Fruit fly (Drosophila melanogaster) whole organism, embryonic: Measurements from ENCODE around the gene sima.
A peak's percentile ranks its signal among the peaks of the same experiment; 100 is the strongest.

Experiments used
- Atf6 ChIP-seq: fragments of 200-800 bp; sonication (Bioruptor generic); IDR thresholded peaks from 2 replicates; pipeline ENCODE4 v1.3.6; 2022; ENCODE audit warnings: missing biosample characterization, missing genetic modification characterization
- C15 ChIP-seq: fragments of 200-800 bp; sonication (Bioruptor generic); IDR thresholded peaks from 3 replicates; pipeline ENCODE4 v1.3.6; 2022; ENCODE audit warnings: missing biosample characterization, missing genetic modification characterization
- CG10366 ChIP-seq: fragments of 200-800 bp; sonication (Bioruptor generic); IDR thresholded peaks from 2 replicates; pipeline ENCODE4 v1.3.6; 2022; ENCODE audit warnings: missing biosample characterization, missing genetic modification characterization
- CG12155 ChIP-seq: fragments of 200-800 bp; sonication (Bioruptor generic); optimal IDR thresholded peaks from 3 replicates; lab custom pipeline; 2016; ENCODE audit warnings: missing biosample characterization, missing genetic modification characterization
- CG14965 ChIP-seq: fragments of 200-800 bp; sonication (Bioruptor generic); optimal IDR thresholded peaks from 2 replicates; lab custom pipeline; 2016; ENCODE audit warnings: missing biosample characterization, missing genetic modification characterization, borderline replicate concordance
- CG15696 ChIP-seq: fragments of 200-800 bp; sonication (Bioruptor generic); optimal IDR thresholded peaks from 2 replicates; lab custom pipeline; 2019; ENCODE audit warnings: missing biosample characterization, mild to moderate bottlenecking, missing genetic modification characterization, moderate library complexity
- CG1647 ChIP-seq: fragments of 200-800 bp; sonication (Bioruptor generic); optimal IDR thresholded peaks from 3 replicates; lab custom pipeline; 2016; ENCODE audit warnings: missing biosample characterization, missing genetic modification characterization
- CG1792 ChIP-seq: fragments of 200-800 bp; sonication (Bioruptor generic); optimal IDR thresholded peaks from 2 replicates; lab custom pipeline; 2016; ENCODE audit warnings: missing biosample characterization, missing genetic modification characterization
- CG18011 ChIP-seq: fragments of 200-800 bp; sonication (Bioruptor generic); optimal IDR thresholded peaks from 2 replicates; lab custom pipeline; 2017; ENCODE audit warnings: missing biosample characterization, missing genetic modification characterization, mild to moderate bottlenecking, moderate library complexity, missing genotype
- CG3065 ChIP-seq: fragments of 200-800 bp; sonication (Bioruptor generic); optimal IDR thresholded peaks from 2 replicates; lab custom pipeline; 2016; ENCODE audit warnings: missing biosample characterization, missing genetic modification characterization
- CG31365 ChIP-seq: fragments of 200-800 bp; sonication (Bioruptor generic); optimal IDR thresholded peaks from 2 replicates; lab custom pipeline; 2018; ENCODE audit warnings: missing biosample characterization, mild to moderate bottlenecking, missing genetic modification characterization
- CG5180 ChIP-seq: fragments of 200-800 bp; sonication (Bioruptor generic); optimal IDR thresholded peaks from 3 replicates; lab custom pipeline; 2017; ENCODE audit warnings: missing biosample characterization, missing genetic modification characterization, mild to moderate bottlenecking, moderate library complexity, missing genetic modification reagents
- CG6272 ChIP-seq: fragments of 200-800 bp; sonication (Bioruptor generic); IDR thresholded peaks from 2 replicates; pipeline ENCODE4 v1.3.6; 2022; ENCODE audit warnings: missing biosample characterization, missing genetic modification characterization
- CG9727 ChIP-seq: fragments of 200-800 bp; sonication (Bioruptor generic); optimal IDR thresholded peaks from 3 replicates; lab custom pipeline; 2017; ENCODE audit warnings: missing biosample characterization, mild to moderate bottlenecking, missing genetic modification characterization
- CoRest ChIP-seq: fragments of 200-800 bp; sonication (Bioruptor generic); optimal IDR thresholded peaks from 3 replicates; lab custom pipeline; 2018; ENCODE audit warnings: missing biosample characterization, mild to moderate bottlenecking, missing genetic modification characterization, moderate library complexity
- D19A ChIP-seq: fragments of 200-800 bp; optimal IDR thresholded peaks from 3 replicates; lab custom pipeline; 2019; ENCODE audit warnings: missing biosample characterization, mild to moderate bottlenecking, missing genetic modification characterization, moderate library complexity
- Doc2 ChIP-seq: fragments of 200-800 bp; sonication (Bioruptor generic); IDR thresholded peaks from 2 replicates; pipeline ENCODE4 v1.3.6; 2022; ENCODE audit warnings: missing biosample characterization, missing genetic modification characterization
- Doc3 ChIP-seq: fragments of 200-800 bp; sonication (Bioruptor generic); IDR thresholded peaks from 3 replicates; pipeline ENCODE4 v1.3.6; 2022; ENCODE audit warnings: missing biosample characterization, missing genetic modification characterization; ENCODE audit not compliant: partially characterized antibody
- Dp ChIP-seq: fragments of 200-800 bp; sonication (Bioruptor generic); optimal IDR thresholded peaks from 2 replicates; lab custom pipeline; 2018; ENCODE audit warnings: missing biosample characterization, mild to moderate bottlenecking, missing genetic modification characterization, moderate library complexity
- Dref ChIP-seq: fragments of 200-800 bp; sonication (Bioruptor generic); IDR thresholded peaks from 2 replicates; pipeline ENCODE4 v1.3.6; 2022; ENCODE audit warnings: missing biosample characterization, missing genetic modification characterization
- Drgx ChIP-seq: fragments of 200-800 bp; sonication (Bioruptor generic); IDR thresholded peaks from 2 replicates; pipeline ENCODE4 v1.3.6; 2022; ENCODE audit warnings: missing biosample characterization, missing genetic modification characterization
- Elba2 ChIP-seq: fragments of 200-800 bp; sonication (Bioruptor generic); optimal IDR thresholded peaks from 3 replicates; lab custom pipeline; 2016; ENCODE audit warnings: missing biosample characterization, missing genetic modification characterization
- Gsc ChIP-seq: fragments of 200-800 bp; sonication (Bioruptor generic); IDR thresholded peaks from 2 replicates; pipeline ENCODE4 v1.3.6; 2022; ENCODE audit warnings: missing biosample characterization, missing genetic modification characterization
- Hand ChIP-seq: fragments of 200-800 bp; sonication (Bioruptor generic); optimal IDR thresholded peaks from 2 replicates; lab custom pipeline; 2017; ENCODE audit warnings: mild to moderate bottlenecking, missing biosample characterization, missing genetic modification reagents, missing genetic modification characterization
- Hr39 ChIP-seq: fragments of >200 bp; optimal IDR thresholded peaks from 2 replicates; lab custom pipeline; 2017
- Meics ChIP-seq: fragments of 200-800 bp; sonication (Bioruptor generic); optimal IDR thresholded peaks from 2 replicates; lab custom pipeline; 2017; ENCODE audit warnings: missing biosample characterization, mild to moderate bottlenecking, missing genetic modification characterization
- Ravus ChIP-seq: fragments of 200-800 bp; sonication (Bioruptor generic); IDR thresholded peaks from 2 replicates; pipeline ENCODE4 v1.3.6; 2022; ENCODE audit warnings: missing biosample characterization, missing genetic modification characterization
- Sox102F ChIP-seq: fragments of 200-800 bp; sonication (Bioruptor generic); optimal IDR thresholded peaks from 2 replicates; lab custom pipeline; 2018; ENCODE audit warnings: missing biosample characterization, mild to moderate bottlenecking, missing genetic modification characterization, moderate library complexity
- ab ChIP-seq: fragments of 200-800 bp; sonication (Bioruptor generic); optimal IDR thresholded peaks from 2 replicates; lab custom pipeline; 2016; ENCODE audit warnings: missing biosample characterization, missing genetic modification characterization
- ac ChIP-seq: fragments of 200-800 bp; sonication (Bioruptor generic); optimal IDR thresholded peaks from 3 replicates; lab custom pipeline; 2017; ENCODE audit warnings: missing biosample characterization, mild to moderate bottlenecking, missing genetic modification characterization
- ara ChIP-seq: fragments of 200-800 bp; sonication (Bioruptor generic); IDR thresholded peaks from 2 replicates; pipeline ENCODE4 v1.3.6; 2022; ENCODE audit warnings: missing biosample characterization, missing genetic modification characterization
- bbx ChIP-seq: fragments of 200-800 bp; sonication (Bioruptor generic); IDR thresholded peaks from 2 replicates; pipeline ENCODE4 v1.3.6; 2022; ENCODE audit warnings: missing biosample characterization, missing genetic modification characterization; ENCODE audit not compliant: partially characterized antibody
- cg ChIP-seq: fragments of 200-800 bp; sonication (Bioruptor generic); optimal IDR thresholded peaks from 3 replicates; lab custom pipeline; 2019; ENCODE audit warnings: missing biosample characterization, mild to moderate bottlenecking, missing genetic modification characterization, moderate library complexity
- cwo ChIP-seq: fragments of 200-800 bp; sonication (Bioruptor generic); optimal IDR thresholded peaks from 3 replicates; lab custom pipeline; 2017; ENCODE audit warnings: missing biosample characterization, missing genetic modification characterization, mild to moderate bottlenecking, moderate library complexity, missing genetic modification reagents
- gem ChIP-seq: fragments of 200-800 bp; sonication (Bioruptor generic); optimal IDR thresholded peaks from 2 replicates; lab custom pipeline; 2019; ENCODE audit warnings: missing biosample characterization, mild to moderate bottlenecking, missing genetic modification characterization, moderate library complexity
- h ChIP-seq: fragments of >200 bp; optimal IDR thresholded peaks from 2 replicates; lab custom pipeline; 2017
- hkb ChIP-seq, 2 experiments: fragments of 200-800 bp in 1 of 2; fragments of >200 bp in 1 of 2; sonication (Bioruptor generic) in 1 of 2; IDR thresholded peaks in 1 of 2; optimal IDR thresholded peaks in 1 of 2; 2 replicates each; pipeline versions ENCODE4 v1.3.6 to Lab custom; 2017 to 2022; ENCODE audit warnings: missing biosample characterization in 1 of 2, missing genetic modification characterization in 1 of 2
- inv ChIP-seq: fragments of 200-800 bp; sonication (Bioruptor generic); IDR thresholded peaks from 2 replicates; pipeline ENCODE4 v1.3.6; 2022; ENCODE audit warnings: missing biosample characterization, missing genetic modification characterization; ENCODE audit not compliant: partially characterized antibody
- lov ChIP-seq, 2 experiments: fragments of 200-800 bp in 1 of 2; fragments of >200 bp in 1 of 2; sonication (Bioruptor generic) in 1 of 2; IDR thresholded peaks in 1 of 2; optimal IDR thresholded peaks in 1 of 2; 2 replicates in 1 of 2; 3 replicates in 1 of 2; pipeline versions ENCODE4 v1.3.6 to Lab custom; 2017 to 2022; ENCODE audit warnings: missing biosample characterization in 1 of 2, missing genetic modification characterization in 1 of 2
- maf-S ChIP-seq: fragments of 200-800 bp; sonication (Bioruptor generic); optimal IDR thresholded peaks from 2 replicates; lab custom pipeline; 2016; ENCODE audit warnings: missing biosample characterization, missing genetic modification characterization
- org-1 ChIP-seq: fragments of 200-800 bp; sonication (Bioruptor generic); optimal IDR thresholded peaks from 2 replicates; lab custom pipeline; 2017; ENCODE audit warnings: missing biosample characterization, missing genetic modification characterization
- pb ChIP-seq: fragments of 200-800 bp; sonication (Bioruptor generic); optimal IDR thresholded peaks from 3 replicates; lab custom pipeline; 2016; ENCODE audit warnings: missing biosample characterization, missing genetic modification characterization
- pfk ChIP-seq: fragments of 200-800 bp; sonication (Bioruptor generic); optimal IDR thresholded peaks from 2 replicates; lab custom pipeline; 2018; ENCODE audit warnings: missing biosample characterization, mild to moderate bottlenecking, missing genetic modification characterization, moderate library complexity
- rib ChIP-seq: fragments of 200-800 bp; sonication (Bioruptor generic); IDR thresholded peaks from 2 replicates; pipeline ENCODE4 v1.3.6; 2022; ENCODE audit warnings: missing biosample characterization, missing genetic modification characterization
- shn ChIP-seq: fragments of 200-800 bp; sonication (Bioruptor generic); optimal IDR thresholded peaks from 3 replicates; lab custom pipeline; 2016; ENCODE audit warnings: missing biosample characterization, missing genetic modification characterization
- tio ChIP-seq: fragments of 200-800 bp; sonication (Bioruptor generic); optimal IDR thresholded peaks from 2 replicates; lab custom pipeline; 2017; ENCODE audit warnings: missing biosample characterization, missing genetic modification characterization, inconsistent platforms
- zen2 ChIP-seq: fragments of 200-800 bp; sonication (Bioruptor generic); IDR thresholded peaks from 3 replicates; pipeline ENCODE4 v1.3.6; 2022; ENCODE audit warnings: missing biosample characterization, missing genetic modification characterization; ENCODE audit not compliant: partially characterized antibody

The sima gene

DNA sequence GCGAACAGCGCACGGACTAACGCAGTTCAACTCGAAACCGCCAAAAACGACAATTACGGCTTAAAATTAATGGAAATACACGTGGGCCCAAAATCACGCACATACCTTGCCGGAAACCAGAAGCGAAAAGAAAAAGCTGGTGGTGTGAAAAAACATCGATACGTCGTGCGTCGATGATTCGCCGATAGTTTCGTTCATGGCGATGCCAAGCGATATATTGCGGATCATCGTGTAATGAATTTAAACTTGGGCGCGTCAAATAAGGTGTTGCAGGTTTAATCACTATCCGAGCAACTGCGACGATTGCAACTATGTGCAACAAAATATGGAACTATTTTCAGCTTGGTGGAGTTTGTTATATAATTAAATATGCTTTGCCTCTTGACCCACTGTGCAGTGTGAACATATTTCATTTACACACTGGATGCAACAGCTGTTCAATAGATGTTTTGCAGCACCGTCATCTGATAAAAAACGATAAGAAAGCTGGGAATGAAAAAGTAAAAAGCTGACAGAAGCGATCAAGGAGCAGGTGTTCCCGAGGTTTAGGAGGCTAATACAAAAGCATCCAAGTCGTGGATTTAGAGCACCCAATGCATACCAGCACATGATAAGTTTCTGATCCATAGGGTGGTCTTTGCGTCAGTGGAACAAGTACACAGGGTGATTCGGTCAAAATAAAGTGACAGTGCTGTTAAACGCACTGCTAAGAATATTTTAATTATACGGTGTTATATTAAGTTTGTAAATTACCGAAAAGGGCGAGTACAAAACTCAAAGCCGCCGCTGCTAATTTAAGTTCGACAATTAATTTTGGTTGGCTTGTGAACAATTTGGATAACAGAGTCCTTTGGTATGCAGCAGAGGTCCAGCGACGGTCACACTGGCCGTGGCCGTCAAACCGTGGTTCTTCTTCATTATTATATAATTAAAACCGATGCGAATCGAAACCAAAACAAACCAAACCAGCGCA, 11.8 kb upstream of the sima start, which contains the start of the genes RpL32 and CG7943 (continued):
- TF ChIP-seq Dref (GFP tag; lab: Robert Waterston, UW), result peak; percentile 89
- no peak for TF ChIP-seq Hr39
- peak; percentile 79 for TF ChIP-seq CG14965 (GFP tag; lab: Kevin White, UChicago)
- peak; percentile 97 for TF ChIP-seq Meics
- TF ChIP-seq Atf6, result peak; percentile 96
- TF ChIP-seq zen2, result peak; percentile 100
- TF ChIP-seq CG6272 (GFP tag; lab: Robert Waterston, UW), result peak; percentile 95
- TF ChIP-seq Gsc (GFP tag; lab: Robert Waterston, UW), result peak; percentile 85
- TF ChIP-seq CG31365 (tag; lab: Kevin White, UChicago), result peak; percentile 84
- TF ChIP-seq CG18011, result peak; percentile 77
- TF ChIP-seq Dp (GFP tag; lab: Kevin White, UChicago), result peak; percentile 78
- TF ChIP-seq pfk (GFP tag; lab: Kevin White, UChicago), result peak; percentile 80
- peak; percentile 85 for TF ChIP-seq CoRest (tag; lab: Kevin White, UChicago)
- TF ChIP-seq Drgx, result peak; percentile 87
- TF ChIP-seq inv (GFP tag; lab: Robert Waterston, UW), result peak; percentile 100
- TF ChIP-seq Doc2 (GFP tag; lab: Robert Waterston, UW), result peak; percentile 89
- TF ChIP-seq CG1792, result peak; percentile 91
- TF ChIP-seq Ravus (GFP tag; lab: Robert Waterston, UW), result peak; percentile 78
- TF ChIP-seq gem (tag; lab: Kevin White, UChicago), result peak; percentile 90
- peak; percentile 92 for TF ChIP-seq CG1647 (GFP tag; lab: Kevin White, UChicago)
- peak; percentile 94 for TF ChIP-seq C15
- TF ChIP-seq ac, result peak; percentile 54
- peak; percentile 95 for TF ChIP-seq shn
- TF ChIP-seq Elba2 (GFP tag; lab: Kevin White, UChicago), result peak; percentile 34
- TF ChIP-seq CG9727 (GFP tag; lab: Kevin White, UChicago), result peak; percentile 97
- peak; percentile 78 for TF ChIP-seq CG12155 (GFP tag; lab: Kevin White, UChicago)
- TF ChIP-seq cg (GFP tag; lab: Kevin White, UChicago), result no peak
- peak; percentile 100 for TF ChIP-seq bbx (GFP tag; lab: Robert Waterston, UW)
- TF ChIP-seq Hand, result peak; percentile 70
- TF ChIP-seq Doc3, result peak; percentile 100
- peak; percentile 90 for TF ChIP-seq ara (GFP tag; lab: Robert Waterston, UW)
- TF ChIP-seq D19A (tag; lab: Kevin White, UChicago), result peak; percentile 77
- TF ChIP-seq org-1 (GFP tag; lab: Kevin White, UChicago), result peak; percentile 90
- TF ChIP-seq rib (GFP tag; lab: Robert Waterston, UW), result peak; percentile 94
- peak; percentile 81 for TF ChIP-seq CG15696 (tag; lab: Kevin White, UChicago)
- TF ChIP-seq maf-S, result peak; percentile 92
- peak; percentile 79 for TF ChIP-seq ab (GFP tag; lab: Kevin White, UChicago)
- peak; percentile 78 for TF ChIP-seq Sox102F (GFP tag; lab: Kevin White, UChicago)
- peak; percentile 62 for TF ChIP-seq hkb (optimal IDR thresholded peaks at IDR 0.05; lab: Kevin White, UChicago)
- peak; percentile 96 for TF ChIP-seq hkb (GFP tag; IDR thresholded peaks at IDR 0.05; lab: Robert Waterston, UW)
- TF ChIP-seq CG3065, result peak; percentile 74
- TF ChIP-seq cwo (GFP tag; lab: Kevin White, UChicago), result peak; percentile 82
- no peak for TF ChIP-seq tio (GFP tag; lab: Kevin White, UChicago)
- peak; percentile 96 for TF ChIP-seq pb (GFP tag; lab: Kevin White, UChicago)
- TF ChIP-seq CG5180 (GFP tag; lab: Kevin White, UChicago), result peak; percentile 72
- TF ChIP-seq CG10366, result peak; percentile 93
- TF ChIP-seq h, result no peak
- TF ChIP-seq lov (optimal IDR thresholded peaks at IDR 0.05; lab: Kevin White, UChicago), result no peak
- TF ChIP-seq lov (GFP tag; IDR thresholded peaks at IDR 0.05; lab: Robert Waterston, UW), result peak; percentile 94
